Worm (Caenorhabditis elegans): ENCODE measurements around the gene str-14.

Gene str-14

DNA sequence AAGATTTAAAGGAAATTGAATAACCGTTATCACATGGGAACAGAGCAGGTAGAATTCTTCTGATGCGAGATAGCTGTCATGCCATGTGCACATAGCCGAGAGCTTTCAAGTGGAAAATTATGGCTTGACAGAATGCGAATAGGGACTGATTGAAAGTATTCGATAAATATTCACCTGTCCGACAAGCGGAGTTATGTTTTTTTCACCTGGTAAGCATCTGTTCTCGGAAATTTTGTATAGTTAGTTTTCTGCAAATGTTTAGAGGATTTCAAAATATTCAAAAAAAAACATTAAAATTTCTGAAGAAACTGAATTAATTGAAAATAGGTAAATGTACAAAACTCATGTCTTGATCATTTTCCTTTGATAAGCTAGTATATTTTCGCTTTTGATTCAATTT, 42.5 kb upstream of the str-14 start, which contains the start of gene srh-136:
srh-136 (minus strand) TSS at position 93 of the 400 bp plus-strand sequence.
- no peak for TF ChIP-seq lin-40 (tag; optimal IDR thresholded peaks at IDR 0.05)

DNA sequence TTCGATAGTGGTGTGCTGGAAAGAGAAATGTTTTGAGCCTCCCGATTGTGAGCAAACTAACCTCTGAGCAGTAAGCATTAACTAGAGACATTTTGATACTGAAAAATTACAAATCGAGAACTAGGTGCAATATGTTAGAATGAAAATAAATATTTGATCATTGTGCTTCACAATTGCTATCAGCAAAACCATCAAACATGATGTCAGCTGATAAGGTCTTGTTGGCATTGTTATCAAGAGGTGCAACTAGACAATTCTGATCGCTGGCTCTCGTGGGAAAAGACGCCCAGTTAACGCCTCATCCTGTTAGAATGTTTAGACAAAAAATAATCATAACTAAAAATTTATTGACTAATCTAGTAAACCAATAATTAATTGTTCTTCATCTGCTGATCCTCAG, 39.4 kb upstream of the str-14 start, which contains the start of gene comt-2:
comt-2 (minus strand) TSS at position 131 of the 400 bp plus-strand sequence.
- TF ChIP-seq nhr-80 (tag; optimal IDR thresholded peaks at IDR 0.05) (peak; percentile 49), ztf-28 (GFP tag; IDR thresholded peaks at IDR 0.05) (no peak), mel-28 (tag; optimal IDR thresholded peaks at IDR 0.05; ENCODE audit: borderline replicate concordance) (no peak)

DNA sequence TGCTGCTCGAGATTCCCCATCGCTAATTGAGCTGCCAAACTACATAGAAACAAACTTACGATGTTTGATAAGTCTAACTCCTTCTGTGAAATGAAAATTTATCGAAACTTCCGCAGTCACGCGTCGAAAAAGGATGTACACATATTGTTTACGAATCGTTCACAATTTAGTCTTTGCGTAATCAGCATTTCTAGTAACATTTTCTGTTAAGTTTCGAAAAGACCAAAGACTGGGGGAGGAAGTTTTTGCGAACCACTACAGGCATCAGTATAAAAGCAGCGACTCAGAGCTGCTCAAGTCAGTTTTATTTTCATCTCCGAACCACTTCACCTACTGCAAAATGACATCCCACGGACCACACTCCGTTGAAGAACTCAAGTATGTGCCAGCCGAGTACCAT, 33.2 kb upstream of the str-14 start, which contains the start of gene sqst-4:
sqst-4 (plus strand) TSS at position 301 of the 400 bp plus-strand sequence.
- TF ChIP-seq akir-1 (GFP tag; optimal IDR thresholded peaks at IDR 0.05), result no peak

DNA sequence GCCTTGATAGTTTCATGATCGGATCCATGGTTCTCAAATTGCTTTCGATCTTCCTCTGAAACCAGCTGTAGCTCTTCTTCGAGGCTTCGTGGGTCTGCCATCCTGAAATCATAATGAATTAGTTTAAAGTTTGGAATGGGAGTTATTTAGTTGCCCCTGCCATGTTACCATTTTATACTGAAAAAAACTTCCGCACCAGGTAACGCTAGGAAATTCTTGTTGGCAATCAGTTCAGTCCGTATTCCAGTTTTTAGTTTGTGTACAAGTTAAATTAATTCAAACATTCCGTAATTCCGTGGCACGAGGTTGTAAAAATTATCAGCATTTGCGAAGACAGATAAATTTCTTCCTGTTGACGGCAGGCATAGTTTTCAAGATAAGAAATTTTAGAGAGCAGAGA, 32.5 kb upstream of the str-14 start, which contains the start of gene Y32B12A.5:
Y32B12A.5 (minus strand) TSS at position 101 of the 400 bp plus-strand sequence.
- TF ChIP-seq ceh-91 (GFP tag; IDR thresholded peaks at IDR 0.05) (no peak), madf-8 (GFP tag; conservative IDR thresholded peaks at IDR 0.05) (no peak), lsy-27 (tag; optimal IDR thresholded peaks at IDR 0.05; ENCODE audit: borderline replicate concordance, insufficient read depth) (no peak), F23B12.7 (tag; optimal IDR thresholded peaks at IDR 0.05; ENCODE audit: insufficient read depth) (no peak), ztf-25 (GFP tag; IDR thresholded peaks at IDR 0.05) (no peak), T26A5.8 (tag; optimal IDR thresholded peaks at IDR 0.05) (no peak), sea-2 (GFP tag; IDR thresholded peaks at IDR 0.05) (no peak), let-607 (tag; optimal IDR thresholded peaks at IDR 0.05) (no peak), snpc-1.1 (tag; optimal IDR thresholded peaks at IDR 0.05; ENCODE audit: insufficient read depth) (no peak), ccch-3 (GFP tag; optimal IDR thresholded peaks at IDR 0.05) (no peak), T07F8.4 (tag; optimal IDR thresholded peaks at IDR 0.05) (no peak), pbrm-1 (GFP tag; IDR thresholded peaks at IDR 0.05) (no peak), nhr-120 (GFP tag; IDR thresholded peaks at IDR 0.05) (no peak), snpc-4 (GFP tag; optimal IDR thresholded peaks at IDR 0.05) (no peak), snpc-4 (tag; optimal IDR thresholded peaks at IDR 0.05) (no peak), sdz-38 (tag; optimal IDR thresholded peaks at IDR 0.05) (no peak), die-1 (tag; optimal IDR thresholded peaks at IDR 0.05) (no peak), ztf-22 (GFP tag; optimal IDR thresholded peaks at IDR 0.05) (no peak), Y95B8A.8 (GFP tag; IDR thresholded peaks at IDR 0.05) (no peak)

DNA sequence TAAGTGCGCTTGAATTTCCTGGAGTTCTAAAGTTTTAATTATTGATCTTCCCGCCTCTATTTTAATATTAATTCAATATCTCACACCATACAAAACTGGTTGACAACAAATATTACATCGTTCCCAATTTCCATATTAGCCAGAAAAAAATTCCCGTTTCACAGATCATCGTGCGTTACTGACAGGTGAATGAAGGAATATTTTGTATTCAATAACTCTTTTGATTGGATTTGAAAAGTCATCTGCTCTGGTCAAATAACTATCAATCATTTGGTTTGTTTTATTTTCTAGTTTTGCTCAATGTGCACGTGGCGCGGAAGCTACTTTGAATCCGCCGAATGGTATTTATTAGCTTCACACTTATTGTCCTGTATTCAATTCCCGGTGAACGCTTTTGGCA, 28.7 kb upstream of the str-14 start, which contains the start of gene srh-139:
srh-139 (plus strand) TSS at position 301 of the 400 bp plus-strand sequence.
- TF ChIP-seq aptf-3 (GFP tag; IDR thresholded peaks at IDR 0.05), result no peak
- TF ChIP-seq F57C9.4 (tag; optimal IDR thresholded peaks at IDR 0.05), result no peak
- no peak for TF ChIP-seq B0336.3 (GFP tag; IDR thresholded peaks at IDR 0.05)
- no peak for TF ChIP-seq madf-3 (GFP tag; IDR thresholded peaks at IDR 0.05)
- TF ChIP-seq lir-1 (GFP tag; conservative IDR thresholded peaks at IDR 0.05), result no peak
- no peak for TF ChIP-seq lag-1 (GFP tag; IDR thresholded peaks at IDR 0.05)
- TF ChIP-seq lin-54 (GFP tag; optimal IDR thresholded peaks at IDR 0.05), result no peak
- no peak for TF ChIP-seq ekl-4 (GFP tag; IDR thresholded peaks at IDR 0.05)
- no peak for TF ChIP-seq athp-1 (tag; optimal IDR thresholded peaks at IDR 0.05)
- no peak for TF ChIP-seq snpc-1.1 (tag; optimal IDR thresholded peaks at IDR 0.05; ENCODE audit: insufficient read depth)
- no peak for TF ChIP-seq Y67H2A.10 (GFP tag; conservative IDR thresholded peaks at IDR 0.05)
- no peak for TF ChIP-seq nhr-120 (GFP tag; IDR thresholded peaks at IDR 0.05)
- TF ChIP-seq ztf-18 (tag; optimal IDR thresholded peaks at IDR 0.05), result no peak
- no peak for TF ChIP-seq lin-26 (GFP tag; IDR thresholded peaks at IDR 0.05)
- no peak for TF ChIP-seq rpc-1 (optimal IDR thresholded peaks at IDR 0.05)
- TF ChIP-seq rpc-1 (tag; optimal IDR thresholded peaks at IDR 0.05), result no peak
- TF ChIP-seq T07F8.4 (tag; optimal IDR thresholded peaks at IDR 0.05), result no peak
- TF ChIP-seq Y53G8AR.9 (GFP tag; conservative IDR thresholded peaks at IDR 0.05), result no peak
- TF ChIP-seq F37B4.10 (GFP tag; IDR thresholded peaks at IDR 0.05), result no peak
